Fruit fly (Drosophila melanogaster) whole organism, embryonic: Measurements from ENCODE around the gene CG31467.

ENCODE experiments used
- Antp ChIP-seq: fragments of 200-800 bp; sonication (Bioruptor generic); optimal IDR thresholded peaks from 3 replicates; lab custom pipeline; 2016; ENCODE audit warnings: missing biosample characterization, missing genetic modification characterization
- B-H1 ChIP-seq: fragments of 200-800 bp; sonication (Bioruptor generic); IDR thresholded peaks from 3 replicates; pipeline ENCODE4 v1.3.6; 2022; ENCODE audit warnings: missing biosample characterization, missing genetic modification characterization
- Bdp1 ChIP-seq: fragments of 200-800 bp; sonication (Bioruptor generic); optimal IDR thresholded peaks from 3 replicates; lab custom pipeline; 2016; ENCODE audit warnings: missing biosample characterization, missing genetic modification characterization
- CG12071 ChIP-seq: fragments of 200-800 bp; sonication (Bioruptor generic); optimal IDR thresholded peaks from 3 replicates; lab custom pipeline; 2018; ENCODE audit warnings: missing biosample characterization, mild to moderate bottlenecking, missing genetic modification characterization
- CG1233 ChIP-seq: fragments of 200-800 bp; sonication (Bioruptor generic); optimal IDR thresholded peaks from 4 replicates; lab custom pipeline; 2018; ENCODE audit warnings: missing biosample characterization, mild to moderate bottlenecking, missing genetic modification characterization
- CG14014 ChIP-seq: fragments of 200-800 bp; sonication (Bioruptor generic); IDR thresholded peaks from 2 replicates; pipeline ENCODE4 v1.3.6; 2022; ENCODE audit warnings: missing biosample characterization, missing genetic modification characterization
- CG15269 ChIP-seq: fragments of 200-800 bp; sonication (Bioruptor generic); optimal IDR thresholded peaks from 2 replicates; lab custom pipeline; 2018; ENCODE audit warnings: missing biosample characterization, mild to moderate bottlenecking, missing genetic modification characterization, moderate library complexity
- CG15601 ChIP-seq: fragments of 200-800 bp; sonication (Bioruptor generic); optimal IDR thresholded peaks from 3 replicates; lab custom pipeline; 2019; ENCODE audit warnings: missing biosample characterization, mild to moderate bottlenecking, missing genetic modification characterization, moderate library complexity
- CG3407 ChIP-seq: fragments of 200-800 bp; sonication (Bioruptor generic); optimal IDR thresholded peaks from 2 replicates; lab custom pipeline; 2018; ENCODE audit warnings: missing biosample characterization, mild to moderate bottlenecking, missing genetic modification characterization
- CG4404 ChIP-seq: fragments of 200-800 bp; sonication (Bioruptor generic); IDR thresholded peaks from 2 replicates; pipeline ENCODE4 v1.3.6; 2022; ENCODE audit warnings: missing biosample characterization, missing genetic modification characterization
- CG4707 ChIP-seq: fragments of 200-800 bp; sonication (Bioruptor generic); optimal IDR thresholded peaks from 2 replicates; lab custom pipeline; 2018; ENCODE audit warnings: missing biosample characterization, mild to moderate bottlenecking, missing genetic modification characterization, moderate library complexity
- CG5953 ChIP-seq: fragments of 200-800 bp; sonication (Bioruptor generic); IDR thresholded peaks from 2 replicates; pipeline ENCODE4 v1.3.6; 2022; ENCODE audit warnings: missing biosample characterization, missing genetic modification characterization
- CG6854 ChIP-seq: fragments of 200-800 bp; sonication (Bioruptor generic); optimal IDR thresholded peaks from 3 replicates; lab custom pipeline; 2017; ENCODE audit warnings: missing biosample characterization, mild to moderate bottlenecking, missing genetic modification characterization
- CG8089 ChIP-seq: fragments of 200-800 bp; sonication (Bioruptor generic); optimal IDR thresholded peaks from 3 replicates; lab custom pipeline; 2016; ENCODE audit warnings: missing biosample characterization, missing genetic modification characterization
- CG8290 ChIP-seq, 3 experiments: fragments of 200-800 bp; sonication (Bioruptor generic); optimal IDR thresholded peaks; 2 replicates each; lab custom pipeline; 2016 to 2019; ENCODE audit warnings: missing biosample characterization in 3 of 3, missing genetic modification characterization in 3 of 3, mild to moderate bottlenecking in 2 of 3, moderate library complexity in 1 of 3
- CG8478 ChIP-seq: fragments of >200 bp; optimal IDR thresholded peaks from 2 replicates; lab custom pipeline; 2018
- CG8924 ChIP-seq: fragments of 200-800 bp; optimal IDR thresholded peaks from 3 replicates; lab custom pipeline; 2019; ENCODE audit warnings: missing biosample characterization, mild to moderate bottlenecking, missing genetic modification characterization, moderate library complexity
- Camta ChIP-seq: fragments of 200-800 bp; sonication (Bioruptor generic); optimal IDR thresholded peaks from 2 replicates; lab custom pipeline; 2016; ENCODE audit warnings: missing biosample characterization, missing genetic modification characterization
- Eip74EF ChIP-seq, 2 experiments: fragments of 200-800 bp in 1 of 2; fragments of >200 bp in 1 of 2; sonication (Bioruptor generic) in 1 of 2; optimal IDR thresholded peaks; 2 replicates each; lab custom pipeline; 2017 to 2019; ENCODE audit warnings: missing biosample characterization in 2 of 2, missing genetic modification characterization in 2 of 2, mild to moderate bottlenecking in 1 of 2, moderate library complexity in 1 of 2
- Hey ChIP-seq: fragments of 200-800 bp; sonication (Bioruptor generic); optimal IDR thresholded peaks from 3 replicates; lab custom pipeline; 2018; ENCODE audit warnings: missing biosample characterization, mild to moderate bottlenecking, missing genetic modification characterization
- Lhr ChIP-seq: fragments of 200-800 bp; sonication (Bioruptor generic); optimal IDR thresholded peaks from 3 replicates; lab custom pipeline; 2017; ENCODE audit warnings: mild to moderate bottlenecking, missing biosample characterization, missing genetic modification reagents, missing genetic modification characterization
- Mrtf ChIP-seq: fragments of 200-800 bp; sonication (Bioruptor generic); IDR thresholded peaks from 3 replicates; pipeline ENCODE4 v1.3.6; 2022; ENCODE audit warnings: missing biosample characterization, missing genetic modification characterization
- NC2α ChIP-seq: fragments of 200-800 bp; sonication (Bioruptor generic); optimal IDR thresholded peaks from 2 replicates; lab custom pipeline; 2016; ENCODE audit warnings: missing biosample characterization, missing genetic modification characterization
- NC2β ChIP-seq: fragments of 200-800 bp; sonication (Bioruptor generic); optimal IDR thresholded peaks from 2 replicates; lab custom pipeline; 2016; ENCODE audit warnings: missing biosample characterization, missing genetic modification characterization
- Neu2 ChIP-seq: fragments of 200-800 bp; sonication (Bioruptor generic); optimal IDR thresholded peaks from 3 replicates; lab custom pipeline; 2016; ENCODE audit warnings: missing biosample characterization, missing genetic modification characterization, borderline replicate concordance
- Nf-YA ChIP-seq: fragments of 200-800 bp; sonication (Bioruptor generic); IDR thresholded peaks from 2 replicates; pipeline ENCODE4 v1.3.6; 2022; ENCODE audit warnings: missing biosample characterization, missing genetic modification characterization
- Optix ChIP-seq: fragments of 200-800 bp; sonication (Bioruptor generic); IDR thresholded peaks from 3 replicates; pipeline ENCODE4 v1.3.6; 2022; ENCODE audit warnings: missing biosample characterization, missing genetic modification characterization
- Sry-δ ChIP-seq: fragments of 200-800 bp; sonication (Bioruptor generic); optimal IDR thresholded peaks from 2 replicates; lab custom pipeline; 2016; ENCODE audit warnings: missing biosample characterization, missing genetic modification characterization
- Ssrp ChIP-seq: fragments of 200-800 bp; sonication (Bioruptor generic); optimal IDR thresholded peaks from 2 replicates; lab custom pipeline; 2018; ENCODE audit warnings: missing biosample characterization, mild to moderate bottlenecking, missing genetic modification characterization, moderate library complexity
- Stat92E ChIP-seq, 3 experiments: fragments of >200 bp in 2 of 3; fragments of 200-800 bp in 1 of 3; sonication (Bioruptor generic) in 1 of 3; optimal IDR thresholded peaks; 2 replicates each; lab custom pipeline; 2017 to 2019; ENCODE audit warnings: missing biosample characterization in 3 of 3, missing genetic modification characterization in 3 of 3, mild to moderate bottlenecking in 1 of 3, moderate library complexity in 1 of 3
- Tbp ChIP-seq: fragments of >200 bp; optimal IDR thresholded peaks from 2 replicates; lab custom pipeline; 2018; ENCODE audit warnings: missing biosample characterization, missing genetic modification characterization
- Xbp1 ChIP-seq: fragments of 200-800 bp; sonication (Bioruptor generic); optimal IDR thresholded peaks from 3 replicates; lab custom pipeline; 2016; ENCODE audit warnings: missing biosample characterization, mild to moderate bottlenecking, missing genetic modification characterization
- ase ChIP-seq: fragments of 200-800 bp; sonication (Bioruptor generic); IDR thresholded peaks from 3 replicates; pipeline ENCODE4 v1.3.6; 2022; ENCODE audit warnings: missing biosample characterization, missing genetic modification characterization
- caup ChIP-seq: fragments of 200-800 bp; sonication (Bioruptor generic); optimal IDR thresholded peaks from 3 replicates; lab custom pipeline; 2017; ENCODE audit warnings: missing biosample characterization, mild to moderate bottlenecking, missing genetic modification characterization, moderate library complexity; ENCODE audit not compliant: severe bottlenecking
- chn ChIP-seq: fragments of 200-800 bp; sonication (Bioruptor generic); optimal IDR thresholded peaks from 2 replicates; lab custom pipeline; 2016; ENCODE audit warnings: missing biosample characterization, missing genetic modification characterization
- croc ChIP-seq: fragments of 200-800 bp; sonication (Bioruptor generic); conservative IDR thresholded peaks from 3 replicates; pipeline ENCODE4 v1.3.6; 2022; ENCODE audit warnings: missing biosample characterization, missing genetic modification characterization
- ems ChIP-seq: fragments of 200-800 bp; sonication (Bioruptor generic); optimal IDR thresholded peaks from 3 replicates; lab custom pipeline; 2016; ENCODE audit warnings: missing biosample characterization, missing genetic modification characterization
- eyg ChIP-seq: fragments of 200-800 bp; sonication (Bioruptor generic); optimal IDR thresholded peaks from 3 replicates; lab custom pipeline; 2016; ENCODE audit warnings: missing biosample characterization, missing genetic modification characterization
- fd102C ChIP-seq: fragments of 200-800 bp; sonication (Bioruptor generic); optimal IDR thresholded peaks from 2 replicates; lab custom pipeline; 2018; ENCODE audit warnings: missing biosample characterization, mild to moderate bottlenecking, missing genetic modification characterization, moderate library complexity
- fd3F ChIP-seq: fragments of 200-800 bp; sonication (Bioruptor generic); optimal IDR thresholded peaks from 2 replicates; lab custom pipeline; 2018; ENCODE audit warnings: missing biosample characterization, mild to moderate bottlenecking, missing genetic modification characterization, moderate library complexity
- gfzf ChIP-seq: fragments of 200-800 bp; sonication (Bioruptor generic); optimal IDR thresholded peaks from 2 replicates; lab custom pipeline; 2016; ENCODE audit warnings: missing biosample characterization, mild to moderate bottlenecking, missing genetic modification characterization, moderate library complexity
- gro ChIP-seq: fragments of 200-800 bp; sonication (Bioruptor generic); optimal IDR thresholded peaks from 2 replicates; lab custom pipeline; 2016; ENCODE audit warnings: missing biosample characterization, missing genetic modification characterization
- luna ChIP-seq: fragments of 200-800 bp; sonication (Bioruptor generic); optimal IDR thresholded peaks from 2 replicates; lab custom pipeline; 2016; ENCODE audit warnings: missing biosample characterization, missing genetic modification characterization
- pan ChIP-seq, 4 experiments: fragments of >200 bp in 3 of 4; fragments of 200-800 bp in 1 of 4; sonication (Bioruptor generic) in 1 of 4; optimal IDR thresholded peaks in 3 of 4; IDR thresholded peaks in 1 of 4; 2 replicates each; pipeline versions ENCODE4 v1.3.6 to Lab custom; 2017 to 2022; ENCODE audit warnings: missing biosample characterization in 2 of 4, missing genetic modification characterization in 2 of 4, mixed read lengths in 1 of 4
- pros ChIP-seq: fragments of 200-800 bp; sonication (Bioruptor generic); optimal IDR thresholded peaks from 3 replicates; lab custom pipeline; 2019; ENCODE audit warnings: missing biosample characterization, mild to moderate bottlenecking, missing genetic modification characterization, moderate library complexity
- sima ChIP-seq: fragments of 200-800 bp; sonication (Bioruptor generic); optimal IDR thresholded peaks from 2 replicates; lab custom pipeline; 2016; ENCODE audit warnings: missing biosample characterization, missing genetic modification characterization
- sisA ChIP-seq: fragments of 200-800 bp; sonication (Bioruptor generic); IDR thresholded peaks from 2 replicates; pipeline ENCODE4 v1.3.6; 2022; ENCODE audit warnings: missing biosample characterization, missing genetic modification characterization
- sna ChIP-seq: fragments of 200-800 bp; sonication (Bioruptor generic); IDR thresholded peaks from 2 replicates; pipeline ENCODE4 v1.3.6; 2022; ENCODE audit warnings: missing biosample characterization, missing genetic modification characterization; ENCODE audit not compliant: partially characterized antibody
- so ChIP-seq: fragments of 200-800 bp; sonication (Bioruptor generic); IDR thresholded peaks from 3 replicates; pipeline ENCODE4 v1.3.6; 2022; ENCODE audit warnings: missing biosample characterization, missing genetic modification characterization
- toy ChIP-seq: fragments of 200-800 bp; sonication (Bioruptor generic); IDR thresholded peaks from 2 replicates; pipeline ENCODE4 v1.3.6; 2022; ENCODE audit warnings: missing biosample characterization, missing genetic modification characterization
- trh ChIP-seq: fragments of 200-800 bp; sonication (Bioruptor generic); optimal IDR thresholded peaks from 2 replicates; lab custom pipeline; 2016; ENCODE audit warnings: missing biosample characterization, missing genetic modification characterization

The CG31467 gene

DNA sequence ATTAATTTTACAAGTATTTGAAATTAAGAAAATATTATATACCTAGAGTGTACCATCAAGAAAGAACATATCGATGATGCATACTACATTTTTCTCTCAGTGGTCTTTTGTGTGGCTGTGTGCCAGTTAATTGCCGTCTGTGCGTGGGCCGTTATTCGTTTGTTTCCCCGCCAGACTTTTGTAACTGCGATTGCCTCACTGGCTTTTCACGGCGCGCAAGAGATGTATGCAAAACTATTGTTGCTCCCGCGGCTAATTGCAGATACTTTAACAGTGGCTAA lies 25.0 kb downstream of the CG31467 start (continued):
- no peak for TF ChIP-seq pan (optimal IDR thresholded peaks at IDR 0.05; lab: Kevin White, UChicago)
- peak in 1 of 2 experiments; percentile 83 for TF ChIP-seq pan (GFP tag; optimal IDR thresholded peaks at IDR 0.05 in 1 of 2, IDR thresholded peaks at IDR 0.05 in 1 of 2)
- TF ChIP-seq ems (GFP tag; lab: Kevin White, UChicago), result no peak
- 0 out of 2 replicates have a peak, but pooled peaks have one; percentile 42 for TF ChIP-seq toy (GFP tag; lab: Robert Waterston, UW)
- TF ChIP-seq Tbp, result no peak
- no peak; the same call in 2 of the 3 replicates for TF ChIP-seq croc (GFP tag; lab: Robert Waterston, UW)
- TF ChIP-seq CG4404 (GFP tag; lab: Robert Waterston, UW), result peak; percentile 24; the same call in 1 of the 2 replicates
- no peak for TF ChIP-seq Camta (GFP tag; lab: Kevin White, UChicago)
- TF ChIP-seq Nf-YA (GFP tag; lab: Robert Waterston, UW), result peak; percentile 77
- TF ChIP-seq gfzf, result no peak
- no peak for TF ChIP-seq gro (GFP tag; lab: Kevin White, UChicago)
- no peak for TF ChIP-seq NC2α
- peak; percentile 75 for TF ChIP-seq sisA
- TF ChIP-seq Ssrp, result peak; percentile 51
- TF ChIP-seq NC2β (GFP tag; lab: Kevin White, UChicago), result no peak
- no peak for TF ChIP-seq CG15601 (tag; lab: Kevin White, UChicago)
- no peak for TF ChIP-seq CG8924 (tag; lab: Kevin White, UChicago)
- peak; percentile 47; the same call in 1 of the 2 replicates for TF ChIP-seq CG5953 (GFP tag; lab: Robert Waterston, UW)
- TF ChIP-seq Lhr (GFP tag; lab: Kevin White, UChicago), result no peak
- no peak for TF ChIP-seq chn (GFP tag; lab: Kevin White, UChicago)
- no peak for TF ChIP-seq fd3F (GFP tag; lab: Kevin White, UChicago)
- peak; percentile 11 for TF ChIP-seq caup (GFP tag; lab: Kevin White, UChicago)
- TF ChIP-seq fd102C, result peak; percentile 28
- peak; percentile 60 for TF ChIP-seq CG14014 (GFP tag; lab: Robert Waterston, UW)
- TF ChIP-seq CG6854, result no peak
- no peak for TF ChIP-seq CG8478 (lab: Kevin White, UChicago)
- TF ChIP-seq CG15269 (tag; lab: Kevin White, UChicago), result peak; percentile 44
- peak; percentile 59; the same call in 2 of the 3 replicates for TF ChIP-seq B-H1 (GFP tag; lab: Robert Waterston, UW)
- TF ChIP-seq Hey (tag; lab: Kevin White, UChicago), result no peak
- TF ChIP-seq sima (GFP tag; lab: Kevin White, UChicago), result no peak
- TF ChIP-seq sna (GFP tag; lab: Robert Waterston, UW), result no peak
- no peak for TF ChIP-seq Neu2 (GFP tag; lab: Kevin White, UChicago)
- no peak for TF ChIP-seq luna (GFP tag; lab: Kevin White, UChicago)
- TF ChIP-seq Eip74EF (GFP tag; optimal IDR thresholded peaks at IDR 0.05; lab: Kevin White, UChicago), result no peak
- TF ChIP-seq eyg (GFP tag; lab: Kevin White, UChicago), result no peak
- no peak for TF ChIP-seq pros (GFP tag; lab: Kevin White, UChicago)
- no peak for TF ChIP-seq CG3407 (GFP tag; lab: Kevin White, UChicago)
- TF ChIP-seq Optix (GFP tag; lab: Robert Waterston, UW), result peak; percentile 65; the same call in 1 of the 3 replicates
- TF ChIP-seq CG8089 (GFP tag; lab: Kevin White, UChicago), result no peak
- peak; percentile 36 for TF ChIP-seq Xbp1 (GFP tag; lab: Kevin White, UChicago)
- TF ChIP-seq Stat92E (GFP tag; optimal IDR thresholded peaks at IDR 0.05; lab: Kevin White, UChicago), result no peak
- no peak for TF ChIP-seq CG1233 (GFP tag; lab: Kevin White, UChicago)
- no peak for TF ChIP-seq Sry-δ (GFP tag; lab: Kevin White, UChicago)
- no peak for TF ChIP-seq CG8290 (GFP tag; optimal IDR thresholded peaks at IDR 0.05; lab: Kevin White, UChicago)
- TF ChIP-seq CG8290 (tag; optimal IDR thresholded peaks at IDR 0.05; lab: Kevin White, UChicago), result no peak
- peak; percentile 0 for TF ChIP-seq Bdp1 (GFP tag; lab: Kevin White, UChicago)
- TF ChIP-seq CG4707, result no peak
- peak; percentile 13; the same call in 1 of the 3 replicates for TF ChIP-seq so (GFP tag; lab: Robert Waterston, UW)
- TF ChIP-seq CG12071, result peak; percentile 22
- peak; percentile 75 for TF ChIP-seq Mrtf (GFP tag; lab: Robert Waterston, UW)
- peak; percentile 76 for TF ChIP-seq ase (GFP tag; lab: Robert Waterston, UW)
- no peak for TF ChIP-seq Antp (GFP tag; lab: Kevin White, UChicago)
- peak; percentile 33 for TF ChIP-seq trh
